Worm (Caenorhabditis elegans) whole organism, L2 larva: ENCODE data around the gene nhx-4.

Experiments
- elt-1 ChIP-seq: fragments of 150-350 bp; optimal IDR thresholded peaks from 2 replicates; lab custom pipeline; 2014; ENCODE audit warnings: missing biosample characterization, missing genetic modification characterization
- mdl-1 ChIP-seq, 2 experiments: fragments of 150-350 bp in 1 of 2; sonication (generic microtip) in 1 of 2; optimal IDR thresholded peaks; 2 replicates each; lab custom pipeline; 2017; ENCODE audit warnings: missing biosample characterization in 2 of 2, missing genetic modification characterization in 2 of 2
- unc-55 ChIP-seq: fragments of 150-350 bp; sonication (generic microtip); optimal IDR thresholded peaks from 3 replicates; lab custom pipeline; 2014; ENCODE audit warnings: missing biosample characterization, missing genetic modification reagents, missing genetic modification characterization

DNA sequence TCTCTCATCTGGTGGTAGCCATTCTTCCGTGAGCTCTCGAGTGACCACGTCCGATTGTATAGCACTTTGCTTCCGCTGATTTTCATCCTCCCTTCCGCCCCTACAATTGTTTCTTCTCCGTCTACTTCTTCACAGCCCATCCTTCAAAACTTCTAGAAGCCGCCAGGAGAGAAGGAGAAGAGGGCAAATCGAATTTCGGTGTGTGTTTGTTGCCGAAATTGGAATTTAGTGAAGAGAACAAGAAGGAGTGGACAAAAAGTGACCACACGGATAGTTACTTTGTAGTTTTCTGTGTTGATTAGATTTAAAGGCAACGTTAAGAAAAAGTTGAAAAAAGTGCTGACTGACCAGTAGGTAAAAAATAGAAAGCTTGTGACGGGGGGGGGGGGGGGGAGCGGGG is 21.0 kb upstream of the nhx-4 start:
- no peak for TF ChIP-seq elt-1
- TF ChIP-seq unc-55 (GFP tag; lab: Kevin White, UChicago) = no peak
- no peak for TF ChIP-seq mdl-1 (tag; optimal IDR thresholded peaks at IDR 0.05; lab: Kevin White, UChicago)
